Worm (Caenorhabditis elegans) whole organism, L3 larva: ENCODE measurements around the gene Y110A2AL.1.
A peak's percentile ranks its signal among the peaks of the same experiment; 100 is the strongest.

ENCODE experiments used
- R02D3.7 ChIP-seq: fragments of 150-350 bp; optimal IDR thresholded peaks from 2 replicates; lab custom pipeline; 2014; ENCODE audit warnings: missing biosample characterization, missing genetic modification characterization
- aly-2 ChIP-seq: fragments of 150-350 bp; optimal IDR thresholded peaks from 2 replicates; lab custom pipeline; 2014; ENCODE audit warnings: missing biosample characterization, missing genetic modification characterization
- ama-1 ChIP-seq: fragments of 150-350 bp; optimal IDR thresholded peaks from 2 replicates; lab custom pipeline; 2018
- ceh-16 ChIP-seq: sonication (generic microtip); optimal IDR thresholded peaks from 2 replicates; lab custom pipeline; 2017; ENCODE audit warnings: missing biosample characterization, missing genetic modification characterization
- ceh-28 ChIP-seq: fragments of 150-350 bp; optimal IDR thresholded peaks from 2 replicates; lab custom pipeline; 2014; ENCODE audit warnings: missing biosample characterization, missing genetic modification reagents, missing genetic modification characterization
- egl-27 ChIP-seq: sonication (generic microtip); optimal IDR thresholded peaks from 4 replicates; lab custom pipeline; 2017; ENCODE audit warnings: missing biosample characterization, missing genetic modification reagents, missing genetic modification characterization
- elt-1 ChIP-seq: fragments of 150-350 bp; optimal IDR thresholded peaks from 2 replicates; lab custom pipeline; 2014; ENCODE audit warnings: missing biosample characterization, missing genetic modification characterization
- elt-2 ChIP-seq: sonication (generic microtip); optimal IDR thresholded peaks from 2 replicates; lab custom pipeline; 2016; ENCODE audit warnings: missing genetic modification reagents, mild to moderate bottlenecking, missing genetic modification characterization, missing compliant biosample characterization
- elt-3 ChIP-seq, 3 experiments: fragments of 150-350 bp in 1 of 3; sonication (generic microtip) in 2 of 3; optimal IDR thresholded peaks; 2 replicates in 2 of 3; 4 replicates in 1 of 3; lab custom pipeline; 2014 to 2017; ENCODE audit warnings: missing biosample characterization in 3 of 3, missing genetic modification characterization in 3 of 3
- eor-1 ChIP-seq, 2 experiments: fragments of 150-350 bp; optimal IDR thresholded peaks; 2 replicates each; lab custom pipeline; 2014 to 2018; ENCODE audit warnings: missing biosample characterization in 2 of 2, missing genetic modification characterization in 2 of 2
- fkh-2 ChIP-seq: fragments of 150-350 bp; optimal IDR thresholded peaks from 2 replicates; lab custom pipeline; 2014; ENCODE audit warnings: missing biosample characterization, missing genetic modification reagents, missing genetic modification characterization
- fos-1 ChIP-seq: fragments of 150-350 bp; optimal IDR thresholded peaks from 2 replicates; lab custom pipeline; 2014; ENCODE audit warnings: missing biosample characterization, missing genetic modification characterization
- jun-1 ChIP-seq: fragments of 150-350 bp; optimal IDR thresholded peaks from 2 replicates; lab custom pipeline; 2014; ENCODE audit warnings: missing biosample characterization, missing genetic modification reagents, missing genetic modification characterization
- lin-39 ChIP-seq: fragments of 150-350 bp; optimal IDR thresholded peaks from 2 replicates; lab custom pipeline; 2018; ENCODE audit warnings: missing biosample characterization, missing genetic modification reagents, missing genetic modification characterization
- lsy-12 ChIP-seq: sonication (generic microtip); optimal IDR thresholded peaks from 2 replicates; lab custom pipeline; 2016; ENCODE audit warnings: mild to moderate bottlenecking, missing genetic modification characterization, missing compliant biosample characterization
- mml-1 ChIP-seq: fragments of 150-350 bp; sonication (generic microtip); optimal IDR thresholded peaks from 3 replicates; lab custom pipeline; 2014; ENCODE audit warnings: missing biosample characterization, missing genetic modification characterization
- nhr-11 ChIP-seq: fragments of 150-350 bp; optimal IDR thresholded peaks from 2 replicates; lab custom pipeline; 2014; ENCODE audit warnings: missing biosample characterization, missing genetic modification characterization
- nhr-12 ChIP-seq: fragments of 150-350 bp; optimal IDR thresholded peaks from 2 replicates; lab custom pipeline; 2014; ENCODE audit warnings: missing biosample characterization, missing genetic modification characterization
- nhr-23 ChIP-seq: fragments of 150-350 bp; optimal IDR thresholded peaks from 2 replicates; lab custom pipeline; 2014; ENCODE audit warnings: missing biosample characterization, missing genetic modification reagents, missing genetic modification characterization
- nhr-237 ChIP-seq: fragments of 150-350 bp; optimal IDR thresholded peaks from 2 replicates; lab custom pipeline; 2014; ENCODE audit warnings: missing biosample characterization, missing genetic modification characterization
- nhr-25 ChIP-seq: sonication (generic microtip); optimal IDR thresholded peaks from 2 replicates; lab custom pipeline; 2017; ENCODE audit warnings: missing biosample characterization, missing genetic modification characterization
- nhr-43 ChIP-seq: sonication (generic microtip); optimal IDR thresholded peaks from 2 replicates; lab custom pipeline; 2016; ENCODE audit warnings: mild to moderate bottlenecking, missing genetic modification characterization, missing compliant biosample characterization; ENCODE audit not compliant: poor library complexity, severe bottlenecking
- pha-4 ChIP-seq: fragments of 150-350 bp; optimal IDR thresholded peaks from 2 replicates; lab custom pipeline; 2014; ENCODE audit warnings: missing biosample characterization, missing genetic modification reagents, missing genetic modification characterization
- sea-2 ChIP-seq: fragments of 150-350 bp; sonication (generic microtip); optimal IDR thresholded peaks from 4 replicates; lab custom pipeline; 2014; ENCODE audit warnings: missing biosample characterization, missing genetic modification reagents, missing genetic modification characterization
- skn-1 ChIP-seq: fragments of 150-350 bp; optimal IDR thresholded peaks from 2 replicates; lab custom pipeline; 2014; ENCODE audit warnings: missing biosample characterization, missing genetic modification characterization
- snpc-4 ChIP-seq: fragments of 150-350 bp; optimal IDR thresholded peaks from 2 replicates; lab custom pipeline; 2014; ENCODE audit warnings: missing biosample characterization, missing genetic modification characterization
- tbx-2 ChIP-seq: sonication (generic microtip); optimal IDR thresholded peaks from 2 replicates; lab custom pipeline; 2016; ENCODE audit warnings: mild to moderate bottlenecking, missing genetic modification characterization, missing compliant biosample characterization
- unc-39 ChIP-seq: sonication (generic microtip); optimal IDR thresholded peaks from 4 replicates; lab custom pipeline; 2017; ENCODE audit warnings: missing biosample characterization, missing genetic modification characterization
- unc-62 ChIP-seq: fragments of 150-350 bp; sonication (generic microtip); optimal IDR thresholded peaks from 4 replicates; lab custom pipeline; 2014; ENCODE audit warnings: missing biosample characterization, missing genetic modification reagents, missing genetic modification characterization
- zag-1 ChIP-seq: fragments of 150-350 bp; optimal IDR thresholded peaks from 2 replicates; lab custom pipeline; 2014; ENCODE audit warnings: missing biosample characterization, missing genetic modification characterization
- ztf-11 ChIP-seq: fragments of 150-350 bp; optimal IDR thresholded peaks from 2 replicates; lab custom pipeline; 2014; ENCODE audit warnings: missing biosample characterization, missing genetic modification characterization
- ztf-4 ChIP-seq: fragments of 150-350 bp; optimal IDR thresholded peaks from 2 replicates; lab custom pipeline; 2014; ENCODE audit warnings: missing biosample characterization, missing genetic modification characterization

Gene Y110A2AL.1

ce11 chrII:2871816-2872215 is 3.1 kb upstream of the Y110A2AL.1 start, which contains the start of gene Y110A2AL.10:
Gene Y110A2AL.10 (minus strand): TSS chrII:2871916.
- TF ChIP-seq lsy-12 (tag; lab: Kevin White, UChicago): no peak
- TF ChIP-seq nhr-11 (tag; lab: Kevin White, UChicago): no peak
- TF ChIP-seq snpc-4 (tag; lab: Kevin White, UChicago): no peak
- no peak for TF ChIP-seq sea-2 (GFP tag; lab: Kevin White, UChicago)
- no peak for TF ChIP-seq nhr-237
- no peak for TF ChIP-seq unc-39 (tag; lab: Kevin White, UChicago)
- no peak for TF ChIP-seq mml-1 (tag; lab: Kevin White, UChicago)
- TF ChIP-seq elt-3 (tag; optimal IDR thresholded peaks at IDR 0.05; lab: Kevin White, UChicago): no peak
- no peak for TF ChIP-seq nhr-43 (tag; lab: Kevin White, UChicago)
- TF ChIP-seq nhr-23 (tag; lab: Kevin White, UChicago): no peak
- TF ChIP-seq, all 47 proteins: peak for 0

DNA sequence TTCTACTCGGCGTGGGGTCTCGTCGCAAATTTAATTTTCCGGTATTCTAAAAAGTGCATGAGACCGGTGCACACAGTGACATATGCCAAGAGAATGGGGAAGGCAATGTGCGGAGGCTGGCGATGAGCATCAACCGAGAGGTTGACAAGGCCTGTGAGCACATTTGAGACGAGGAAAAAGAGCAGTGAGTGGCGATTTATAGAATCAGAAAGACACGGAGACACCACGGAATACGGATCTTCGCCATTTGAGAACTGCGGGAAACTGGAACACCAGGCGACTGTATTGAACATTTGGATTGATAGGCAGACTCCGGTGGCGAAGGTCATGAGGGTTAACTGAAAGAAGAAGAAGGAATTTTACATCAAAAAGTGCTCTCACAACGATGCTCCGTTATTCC is 4.0 kb downstream of the Y110A2AL.1 start:
- TF ChIP-seq R02D3.7 (no peak), elt-1 (tag; lab: Kevin White, UChicago) (no peak), nhr-11 (tag; lab: Kevin White, UChicago) (no peak), zag-1 (no peak), pha-4 (no peak), eor-1 (tag; optimal IDR thresholded peaks at IDR 0.05; lab: Kevin White, UChicago) (no peak), nhr-25 (tag; lab: Kevin White, UChicago) (no peak), ztf-4 (tag; lab: Kevin White, UChicago) (no peak), ceh-28 (tag; lab: Kevin White, UChicago) (no peak), fkh-2 (tag; lab: Kevin White, UChicago) (no peak), ama-1 (lab: Kevin White, UChicago) (no peak), ceh-16 (no peak), sea-2 (GFP tag; lab: Kevin White, UChicago) (no peak)
- TF ChIP-seq, all 47 proteins: peak for 0

DNA sequence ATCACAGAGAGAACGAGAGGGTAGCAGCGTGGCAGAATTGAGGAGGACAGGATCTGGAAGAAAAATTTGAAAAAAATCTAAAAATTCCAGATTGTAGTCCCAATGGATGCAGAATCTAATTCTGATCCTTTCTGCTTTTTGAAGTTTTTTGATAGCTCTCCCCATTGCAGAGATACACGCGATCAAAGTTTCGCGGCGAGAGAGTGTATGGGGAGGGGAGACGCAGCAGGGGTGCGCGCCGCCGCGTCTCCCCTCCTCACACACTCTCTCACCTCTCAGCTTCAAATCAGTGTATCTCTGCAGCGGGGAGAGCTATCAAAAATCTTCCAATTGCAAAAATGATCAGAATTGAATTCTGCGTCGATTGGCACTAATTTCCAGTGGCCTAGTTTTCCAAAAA is 6.2 kb downstream of the Y110A2AL.1 start:
- TF ChIP-seq mml-1 (tag; lab: Kevin White, UChicago): no peak
- TF ChIP-seq skn-1: no peak
- no peak for TF ChIP-seq ztf-11 (tag; lab: Kevin White, UChicago)

DNA sequence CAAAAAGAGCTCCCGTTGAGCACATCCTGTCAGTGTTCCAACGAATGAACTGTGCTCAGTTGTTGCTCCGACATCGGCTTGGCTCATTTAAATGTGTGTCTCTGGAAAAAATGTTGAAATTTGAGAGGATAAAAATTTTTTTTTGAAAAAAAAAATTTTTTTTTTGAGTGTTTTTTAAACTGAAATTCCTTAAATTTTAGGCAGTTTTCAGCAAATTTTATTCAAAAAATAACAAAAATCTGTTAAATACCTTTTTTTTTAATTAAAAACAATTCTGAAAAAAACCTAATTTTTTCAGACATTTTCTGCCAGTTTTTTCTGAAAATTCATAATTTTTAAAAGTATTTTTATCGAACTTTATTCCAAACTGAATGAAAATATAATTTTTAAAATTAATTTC is 9.9 kb downstream of the Y110A2AL.1 start, which contains the start of gene pigw-1:
Gene pigw-1 (minus strand): TSS at position 101 of the 400 bp plus-strand sequence.
- TF ChIP-seq elt-2 (tag; lab: Kevin White, UChicago) (no peak), ceh-16 (no peak), tbx-2 (tag; lab: Kevin White, UChicago) (no peak), unc-39 (tag; lab: Kevin White, UChicago) (no peak), snpc-4 (tag; lab: Kevin White, UChicago) (no peak), nhr-11 (tag; lab: Kevin White, UChicago) (no peak), aly-2 (no peak), jun-1 (tag; lab: Kevin White, UChicago) (no peak), fkh-2 (tag; lab: Kevin White, UChicago) (no peak), ztf-4 (tag; lab: Kevin White, UChicago) (no peak), egl-27 (no peak), lsy-12 (tag; lab: Kevin White, UChicago) (no peak), zag-1 (no peak), nhr-25 (tag; lab: Kevin White, UChicago) (no peak), unc-62 (GFP tag; lab: Kevin White, UChicago) (no peak), sea-2 (GFP tag; lab: Kevin White, UChicago) (no peak), elt-1 (tag; lab: Kevin White, UChicago) (no peak), fos-1 (no peak), lin-39 (tag; lab: Kevin White, UChicago) (no peak)

- TF ChIP-seq ceh-28 (tag; lab: Kevin White, UChicago) (peak; percentile 94), nhr-12 (tag; lab: Kevin White, UChicago) (no peak)
- TF ChIP-seq, all 47 proteins: peak for 1
Measured at ce11 chrII:2885518-2886449, 10.9 kb downstream of the Y110A2AL.1 start.
